Worm (Caenorhabditis elegans): ENCODE data around the gene actl-1.

Gene actl-1

DNA sequence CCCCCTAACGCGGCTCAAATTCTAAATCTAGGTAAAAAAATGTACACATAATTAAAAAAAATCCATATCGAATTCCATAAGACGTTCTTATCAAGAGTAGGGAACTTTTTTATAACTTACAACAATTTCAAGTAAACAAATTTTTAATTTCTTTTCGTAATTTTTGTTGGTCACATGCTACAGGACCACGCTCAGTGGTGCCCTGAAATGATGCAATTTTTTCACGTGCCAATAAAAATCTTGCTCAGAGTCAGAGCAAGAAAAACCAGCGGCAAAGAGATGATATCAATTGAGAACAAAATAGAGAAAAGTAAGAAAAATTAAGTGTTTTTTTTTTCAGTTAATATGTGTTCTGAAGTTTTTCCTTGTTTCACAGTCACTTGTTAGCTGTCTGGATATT is 32.3 kb upstream of the actl-1 start:
- TF ChIP-seq snpc-4 (tag; optimal IDR thresholded peaks at IDR 0.05) (no peak), unc-120 (tag; optimal IDR thresholded peaks at IDR 0.05; ENCODE audit: poor library complexity, severe bottlenecking) (no peak), M03D4.4 (tag; optimal IDR thresholded peaks at IDR 0.05) (no peak), ces-1 (GFP tag; optimal IDR thresholded peaks at IDR 0.05) (no peak), ceh-39 (tag; optimal IDR thresholded peaks at IDR 0.05) (no peak), unc-62 (GFP tag; optimal IDR thresholded peaks at IDR 0.05) (no peak), lin-13 (tag; optimal IDR thresholded peaks at IDR 0.05) (no peak), mep-1 (tag; optimal IDR thresholded peaks at IDR 0.05) (no peak), elt-1 (tag; optimal IDR thresholded peaks at IDR 0.05; ENCODE audit: borderline replicate concordance, insufficient read depth) (no peak), ztf-11 (tag; optimal IDR thresholded peaks at IDR 0.05) (no peak), ceh-83 (GFP tag; optimal IDR thresholded peaks at IDR 0.05) (no peak), nhr-12 (tag; optimal IDR thresholded peaks at IDR 0.05) (no peak), flh-1 (GFP tag; optimal IDR thresholded peaks at IDR 0.05) (no peak), zip-8 (tag; optimal IDR thresholded peaks at IDR 0.05) (no peak), ham-2 (GFP tag; optimal IDR thresholded peaks at IDR 0.05) (no peak), nhr-2 (tag; optimal IDR thresholded peaks at IDR 0.05) (no peak)

DNA sequence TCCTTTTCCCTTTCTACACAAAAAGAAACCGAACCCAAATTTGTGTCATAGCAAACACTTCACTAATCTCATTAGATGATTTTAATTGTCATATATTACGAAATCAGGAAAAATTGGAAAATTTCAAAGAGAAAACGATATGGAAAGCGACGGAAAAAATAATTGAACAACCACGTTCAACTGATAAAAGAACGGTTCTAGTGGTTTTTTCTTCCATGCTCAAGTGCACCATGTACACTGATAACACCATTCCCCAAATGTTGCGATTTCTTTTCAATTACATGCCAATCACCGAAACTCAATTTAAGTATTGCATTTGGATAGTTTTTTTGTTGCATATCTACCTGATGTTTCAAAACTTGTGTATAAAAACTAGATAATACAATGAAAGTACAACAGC is 31.0 kb upstream of the actl-1 start:
- no peak for TF ChIP-seq mls-2 (tag; optimal IDR thresholded peaks at IDR 0.05)

DNA sequence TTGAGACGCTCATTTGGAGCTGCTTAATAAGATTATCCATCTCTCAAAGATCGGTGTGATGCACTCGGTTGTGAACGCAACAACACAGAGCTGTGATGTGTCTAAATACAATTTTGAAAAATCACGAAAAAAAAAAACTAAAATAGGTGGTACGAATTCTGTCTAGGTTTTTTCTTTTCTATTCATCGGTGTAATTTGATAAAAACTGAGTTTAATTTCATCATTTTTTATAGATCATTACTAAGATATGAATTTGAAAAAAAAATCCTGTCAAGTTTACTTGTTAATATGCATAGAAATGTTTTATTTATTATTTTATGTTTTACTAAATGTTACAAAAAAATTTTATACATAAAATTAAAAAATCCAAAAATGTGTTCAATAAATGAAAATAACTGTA is 30.4 kb upstream of the actl-1 start, which contains the start of gene ceh-60:
Gene ceh-60 (minus strand): TSS at position 101 of the 400 bp plus-strand sequence.
- TF ChIP-seq lsy-2 (tag; optimal IDR thresholded peaks at IDR 0.05) (no peak), snpc-4 (tag; optimal IDR thresholded peaks at IDR 0.05) (no peak), nhr-2 (tag; optimal IDR thresholded peaks at IDR 0.05) (no peak), ceh-83 (GFP tag; optimal IDR thresholded peaks at IDR 0.05) (no peak), elt-1 (tag; optimal IDR thresholded peaks at IDR 0.05; ENCODE audit: borderline replicate concordance, insufficient read depth) (no peak), lin-32 (GFP tag; optimal IDR thresholded peaks at IDR 0.05) (no peak), mab-5 (tag; optimal IDR thresholded peaks at IDR 0.05) (no peak), nhr-28 (tag; optimal IDR thresholded peaks at IDR 0.05) (no peak), cnd-1 (tag; optimal IDR thresholded peaks at IDR 0.05) (no peak), mep-1 (tag; optimal IDR thresholded peaks at IDR 0.05) (no peak), tbx-8 (GFP tag; optimal IDR thresholded peaks at IDR 0.05) (no peak), pha-4 (tag; optimal IDR thresholded peaks at IDR 0.05) (no peak), ztf-11 (tag; optimal IDR thresholded peaks at IDR 0.05) (no peak), unc-39 (tag; optimal IDR thresholded peaks at IDR 0.05) (no peak)

DNA sequence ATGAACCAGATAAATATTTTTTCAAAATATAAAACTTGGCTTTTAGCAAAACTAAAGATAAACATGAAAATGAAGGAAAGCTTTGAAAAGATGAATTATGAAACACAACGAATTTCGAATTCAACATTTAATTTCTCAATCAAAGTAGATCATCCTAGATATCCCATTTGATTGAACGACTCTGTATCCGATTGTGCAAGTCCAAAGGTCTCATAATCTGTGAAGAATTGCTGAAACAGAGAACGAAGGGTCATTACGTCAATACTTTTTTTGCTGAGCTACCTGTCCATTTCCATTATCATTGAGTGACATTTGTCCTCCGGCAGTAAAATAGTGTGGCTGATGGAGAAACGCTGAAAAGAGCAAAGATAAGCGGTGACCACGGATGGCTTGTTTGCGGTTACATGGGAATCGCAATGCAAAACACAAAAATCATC is 23.0 kb upstream of the actl-1 start:
- TF ChIP-seq ceh-43 (GFP tag; optimal IDR thresholded peaks at IDR 0.05) (no peak), unc-62 (GFP tag; optimal IDR thresholded peaks at IDR 0.05) (no peak), elt-3 (tag; optimal IDR thresholded peaks at IDR 0.05) (no peak), ceh-39 (tag; optimal IDR thresholded peaks at IDR 0.05) (no peak), nhr-76 (tag; optimal IDR thresholded peaks at IDR 0.05) (no peak), lin-32 (GFP tag; optimal IDR thresholded peaks at IDR 0.05) (no peak), flh-1 (GFP tag; optimal IDR thresholded peaks at IDR 0.05) (no peak), nhr-237 (tag; optimal IDR thresholded peaks at IDR 0.05) (no peak), unc-120 (tag; optimal IDR thresholded peaks at IDR 0.05; ENCODE audit: poor library complexity, severe bottlenecking) (no peak), mls-2 (tag; optimal IDR thresholded peaks at IDR 0.05) (no peak), bed-3 (GFP tag; optimal IDR thresholded peaks at IDR 0.05) (no peak), hlh-1 (tag; optimal IDR thresholded peaks at IDR 0.05) (no peak)

DNA sequence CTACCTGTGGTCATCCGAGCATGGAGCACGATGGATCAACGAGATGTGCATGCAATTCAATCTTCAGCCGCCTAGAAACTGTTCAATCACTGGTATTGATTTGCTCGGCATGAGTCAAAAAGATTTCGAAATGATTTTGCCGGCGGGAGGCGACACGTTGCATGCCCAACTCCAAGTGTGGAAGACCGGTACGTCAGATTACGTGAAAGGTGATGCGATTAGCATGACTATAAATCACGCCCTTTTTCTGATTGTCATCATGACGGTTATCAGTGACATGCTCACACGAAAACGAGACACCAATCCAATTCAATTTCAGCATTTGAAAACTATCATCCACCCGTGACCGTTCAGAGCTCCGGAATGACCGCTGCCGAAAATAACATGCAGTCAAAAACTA is 21.0 kb upstream of the actl-1 start:
- TF ChIP-seq sptf-1 (tag; optimal IDR thresholded peaks at IDR 0.05) = no peak
- TF ChIP-seq zip-8 (tag; optimal IDR thresholded peaks at IDR 0.05) = no peak
- TF ChIP-seq nhr-76 (tag; optimal IDR thresholded peaks at IDR 0.05) = no peak
- TF ChIP-seq unc-39 (tag; optimal IDR thresholded peaks at IDR 0.05) = no peak
- TF ChIP-seq tbx-8 (GFP tag; optimal IDR thresholded peaks at IDR 0.05) = no peak
- TF ChIP-seq snpc-4 (tag; optimal IDR thresholded peaks at IDR 0.05) = no peak
- no peak for TF ChIP-seq M03D4.4 (tag; optimal IDR thresholded peaks at IDR 0.05)
- no peak for TF ChIP-seq nhr-2 (tag; optimal IDR thresholded peaks at IDR 0.05)
- no peak for TF ChIP-seq unc-62 (GFP tag; optimal IDR thresholded peaks at IDR 0.05)
- TF ChIP-seq drap-1 (GFP tag; optimal IDR thresholded peaks at IDR 0.05) = no peak
- no peak for TF ChIP-seq flh-1 (GFP tag; optimal IDR thresholded peaks at IDR 0.05)
- no peak for TF ChIP-seq ceh-43 (GFP tag; optimal IDR thresholded peaks at IDR 0.05)
- no peak for TF ChIP-seq lin-13 (tag; optimal IDR thresholded peaks at IDR 0.05)
- TF ChIP-seq ceh-83 (GFP tag; optimal IDR thresholded peaks at IDR 0.05) = no peak
- TF ChIP-seq lsy-2 (tag; optimal IDR thresholded peaks at IDR 0.05) = no peak
- no peak for TF ChIP-seq mep-1 (tag; optimal IDR thresholded peaks at IDR 0.05)

Data from whole organism, mixed stage, embryonic.